Worm (Caenorhabditis elegans) whole organism, L4 larva: ENCODE results near the gene nhr-31.

Experiments used
- F44E2.7 ChIP-seq: fragments of 200-800 bp; sonication (Bioruptor generic); IDR thresholded peaks from 2 replicates; pipeline ENCODE4 v2.1.2; 2022; ENCODE audit warnings: missing genetic modification characterization, missing compliant biosample characterization
- R02D3.7 ChIP-seq: fragments of 150-350 bp; sonication (generic microtip); optimal IDR thresholded peaks from 3 replicates; lab custom pipeline; 2014; ENCODE audit warnings: missing biosample characterization, missing genetic modification characterization
- ama-1 ChIP-seq: fragments of 150-350 bp; optimal IDR thresholded peaks from 2 replicates; lab custom pipeline; 2014; ENCODE audit warnings: inconsistent platforms, mixed read lengths
- dmd-8 ChIP-seq: fragments of 200-800 bp; sonication (Bioruptor generic); IDR thresholded peaks from 2 replicates; pipeline ENCODE4 v1.3.6; 2022; ENCODE audit warnings: missing genetic modification characterization, missing compliant biosample characterization
- lsy-2 ChIP-seq, 2 experiments: fragments of 150-350 bp in 1 of 2; sonication (generic microtip) in 1 of 2; optimal IDR thresholded peaks; 2 replicates each; lab custom pipeline; 2014 to 2017; ENCODE audit warnings: missing biosample characterization in 2 of 2, missing genetic modification characterization in 2 of 2
- madf-9 ChIP-seq: fragments of 200-800 bp; sonication (Bioruptor generic); conservative IDR thresholded peaks from 2 replicates; pipeline ENCODE4 v1.3.6; 2022; ENCODE audit warnings: missing genetic modification reagents, missing genetic modification characterization, missing compliant biosample characterization
- nhr-11 ChIP-seq: fragments of 150-350 bp; optimal IDR thresholded peaks from 2 replicates; lab custom pipeline; 2014; ENCODE audit warnings: missing biosample characterization, missing genetic modification characterization
- nhr-76 ChIP-seq: fragments of 150-350 bp; optimal IDR thresholded peaks from 2 replicates; lab custom pipeline; 2014; ENCODE audit warnings: missing biosample characterization, missing genetic modification characterization
- nhr-77 ChIP-seq: fragments of 150-350 bp; optimal IDR thresholded peaks from 2 replicates; lab custom pipeline; 2014; ENCODE audit warnings: missing biosample characterization, missing genetic modification characterization
- unc-130 ChIP-seq: sonication (generic microtip); optimal IDR thresholded peaks from 2 replicates; lab custom pipeline; 2016; ENCODE audit warnings: missing genetic modification reagents, missing genetic modification characterization, missing compliant biosample characterization
- ztf-11 ChIP-seq: fragments of 150-350 bp; optimal IDR thresholded peaks from 2 replicates; lab custom pipeline; 2014; ENCODE audit warnings: missing biosample characterization, missing genetic modification characterization

DNA sequence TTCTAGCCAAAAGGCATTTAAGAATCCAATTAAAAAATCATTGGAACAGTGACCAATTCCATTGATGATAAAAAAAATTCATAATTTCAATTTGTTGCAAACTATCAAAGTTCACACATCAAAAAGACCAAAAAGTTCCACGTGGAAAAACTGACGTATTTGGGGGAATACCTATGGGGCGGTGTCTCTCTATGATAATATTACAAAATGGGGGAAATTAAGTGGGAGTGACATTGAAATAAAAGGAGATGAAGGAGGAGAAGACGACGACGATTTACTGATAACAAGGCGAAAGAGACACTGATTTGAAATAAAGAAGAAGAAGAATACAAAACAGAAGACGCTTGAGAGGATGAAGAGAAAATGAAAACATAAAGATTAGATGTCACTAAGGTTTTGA lies 3.0 kb downstream of the nhr-31 start:
- no peak for TF ChIP-seq F44E2.7 (GFP tag; lab: Robert Waterston, UW)
- TF ChIP-seq ztf-11 (tag; lab: Kevin White, UChicago) = no peak
- no peak for TF ChIP-seq nhr-76 (tag; lab: Kevin White, UChicago)
- no peak for TF ChIP-seq unc-130 (GFP tag; lab: Kevin White, UChicago)
- TF ChIP-seq R02D3.7 (tag; lab: Kevin White, UChicago) = no peak
- no peak for TF ChIP-seq ama-1 (lab: Kevin White, UChicago)
- no peak for TF ChIP-seq dmd-8 (GFP tag; lab: Robert Waterston, UW)
- TF ChIP-seq nhr-11 = no peak
- TF ChIP-seq lsy-2 (tag; optimal IDR thresholded peaks at IDR 0.05; lab: Kevin White, UChicago) = peak in 1 of 2 experiments; percentile 29
- no peak for TF ChIP-seq madf-9
- peak; percentile 1 for TF ChIP-seq nhr-77
